Fruit fly (Drosophila melanogaster) Kc167 (cell line): ENCODE data around the gene Eig71Ej.

Experiments used
- psq ChIP-seq: fragments of >200 bp; optimal IDR thresholded peaks from 2 replicates; lab custom pipeline; 2017; ENCODE audit warnings: missing external identifiers
- ttk ChIP-seq: sonication (Bioruptor generic); optimal IDR thresholded peaks from 2 replicates; lab custom pipeline; 2017; ENCODE audit warnings: missing external identifiers

DNA sequence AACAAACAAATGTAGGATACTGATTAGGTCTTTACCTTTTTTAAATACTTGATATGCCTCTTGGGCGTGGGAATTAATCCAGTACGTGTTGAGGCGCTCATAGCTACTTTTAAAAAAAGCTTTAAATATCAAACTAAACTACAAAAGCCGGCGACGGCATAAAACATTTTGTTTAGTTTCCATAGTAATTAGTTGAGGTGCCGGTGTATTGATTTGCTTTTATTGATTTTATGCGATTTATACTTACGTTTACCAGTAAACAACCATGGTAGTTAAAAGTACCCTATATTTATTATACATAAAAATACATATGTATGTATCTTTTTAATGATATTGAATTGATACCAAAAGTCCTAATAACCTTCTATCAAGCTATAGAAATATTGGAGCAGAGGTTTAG is 48.1 kb downstream of the Eig71Ej start, which contains the start of gene CG13449:
- TF ChIP-seq ttk (lab: Kevin White, UChicago) = no peak
- TF ChIP-seq psq (lab: Kevin White, UChicago) = no peak
